Worm (Caenorhabditis elegans) whole organism, L4 larva: ENCODE measurements around the gene sar-1.

ENCODE experiments used
- F10B5.3 ChIP-seq: sonication (generic microtip); optimal IDR thresholded peaks from 2 replicates; lab custom pipeline; 2016; ENCODE audit warnings: mild to moderate bottlenecking, missing genetic modification characterization, missing compliant biosample characterization
- F44E2.7 ChIP-seq: fragments of 200-800 bp; sonication (Bioruptor generic); IDR thresholded peaks from 2 replicates; pipeline ENCODE4 v2.1.2; 2022; ENCODE audit warnings: missing genetic modification characterization, missing compliant biosample characterization
- F49E8.2 ChIP-seq: sonication (generic microtip); optimal IDR thresholded peaks from 2 replicates; lab custom pipeline; 2016; ENCODE audit warnings: missing compliant biosample characterization, mild to moderate bottlenecking, missing genetic modification characterization, borderline replicate concordance
- T26A8.4 ChIP-seq: fragments of 200-800 bp; sonication (Bioruptor generic); IDR thresholded peaks from 2 replicates; pipeline ENCODE4 v1.3.6; 2022; ENCODE audit warnings: missing genetic modification characterization, missing compliant biosample characterization
- ZK337.2 ChIP-seq: fragments of 200-800 bp; sonication (Bioruptor generic); IDR thresholded peaks from 2 replicates; pipeline ENCODE4 v1.3.6; 2022; ENCODE audit warnings: missing genetic modification reagents, missing genetic modification characterization, missing compliant biosample characterization
- ZK546.5 ChIP-seq, 2 experiments: sonication (generic microtip); optimal IDR thresholded peaks; 2 replicates each; lab custom pipeline; 2017; ENCODE audit warnings: missing biosample characterization in 2 of 2, missing genetic modification characterization in 2 of 2
- aha-1 ChIP-seq: fragments of 150-350 bp; peaks from one replicate; lab custom pipeline; 2014; ENCODE audit warnings: missing biosample characterization, missing genetic modification characterization
- aly-2 ChIP-seq: sonication (generic microtip); optimal IDR thresholded peaks from 2 replicates; lab custom pipeline; 2018; ENCODE audit warnings: missing biosample characterization, missing genetic modification characterization
- ama-1 ChIP-seq: fragments of 150-350 bp; optimal IDR thresholded peaks from 2 replicates; lab custom pipeline; 2014; ENCODE audit warnings: inconsistent platforms, mixed read lengths
- ceh-20 ChIP-seq: fragments of 200-800 bp; sonication (Bioruptor generic); IDR thresholded peaks from 2 replicates; pipeline ENCODE4 v1.3.6; 2022; ENCODE audit warnings: missing genetic modification reagents, missing genetic modification characterization, missing compliant biosample characterization
- ceh-28 ChIP-seq: fragments of 150-350 bp; optimal IDR thresholded peaks from 2 replicates; lab custom pipeline; 2014; ENCODE audit warnings: missing biosample characterization, missing genetic modification reagents, missing genetic modification characterization
- ceh-82 ChIP-seq: sonication (generic microtip); optimal IDR thresholded peaks from 2 replicates; lab custom pipeline; 2017; ENCODE audit warnings: missing biosample characterization, missing genetic modification characterization
- ces-1 ChIP-seq: fragments of 150-350 bp; sonication (generic microtip); optimal IDR thresholded peaks from 4 replicates; lab custom pipeline; 2014; ENCODE audit warnings: missing biosample characterization, missing genetic modification reagents, missing genetic modification characterization
- cey-2 ChIP-seq: sonication (generic microtip); optimal IDR thresholded peaks from 3 replicates; lab custom pipeline; 2017; ENCODE audit warnings: missing genetic modification characterization, mild to moderate bottlenecking, missing compliant biosample characterization, antibody characterized with exemption, borderline replicate concordance; ENCODE audit not compliant: insufficient read depth
- ctbp-1 ChIP-seq: fragments of 200-800 bp; sonication (Bioruptor generic); IDR thresholded peaks from 2 replicates; pipeline ENCODE4 v1.3.6; 2022; ENCODE audit warnings: missing genetic modification reagents, missing genetic modification characterization, missing compliant biosample characterization
- daf-12 ChIP-seq: fragments of 150-350 bp; optimal IDR thresholded peaks from 2 replicates; lab custom pipeline; 2014; ENCODE audit warnings: missing biosample characterization, missing genetic modification reagents, missing genetic modification characterization
- daf-16 ChIP-seq, 3 experiments: sonication (generic microtip); optimal IDR thresholded peaks; 2 replicates each; lab custom pipeline; 2016 to 2017; ENCODE audit warnings: missing genetic modification characterization in 3 of 3, missing genetic modification reagents in 3 of 3, mild to moderate bottlenecking in 2 of 3, missing compliant biosample characterization in 2 of 3, missing biosample characterization in 1 of 3, moderate library complexity in 1 of 3
- daf-19 ChIP-seq: fragments of 200-800 bp; sonication (Bioruptor generic); conservative IDR thresholded peaks from 2 replicates; pipeline ENCODE4 v1.3.6; 2022; ENCODE audit warnings: missing genetic modification characterization, missing compliant biosample characterization
- dmd-6 ChIP-seq: fragments of 200-800 bp; sonication (Bioruptor generic); IDR thresholded peaks from 2 replicates; pipeline ENCODE4 v1.3.6; 2022; ENCODE audit warnings: missing genetic modification reagents, missing genetic modification characterization, missing compliant biosample characterization
- dmd-8 ChIP-seq: fragments of 200-800 bp; sonication (Bioruptor generic); IDR thresholded peaks from 2 replicates; pipeline ENCODE4 v1.3.6; 2022; ENCODE audit warnings: missing genetic modification characterization, missing compliant biosample characterization
- dve-1 ChIP-seq: sonication (generic microtip); optimal IDR thresholded peaks from 2 replicates; lab custom pipeline; 2017; ENCODE audit warnings: antibody characterized with exemption, mild to moderate bottlenecking, missing genetic modification characterization, missing compliant biosample characterization; ENCODE audit not compliant: insufficient read depth
- egl-27 ChIP-seq: sonication (generic microtip); optimal IDR thresholded peaks from 3 replicates; lab custom pipeline; 2017; ENCODE audit warnings: missing biosample characterization, missing genetic modification reagents, missing genetic modification characterization
- egl-43 ChIP-seq: fragments of 200-800 bp; sonication (Bioruptor generic); IDR thresholded peaks from 2 replicates; pipeline ENCODE4 v1.3.6; 2022; ENCODE audit warnings: missing genetic modification reagents, missing genetic modification characterization, missing compliant biosample characterization
- fkh-10 ChIP-seq: fragments of 150-350 bp; optimal IDR thresholded peaks from 2 replicates; lab custom pipeline; 2014; ENCODE audit warnings: missing biosample characterization, missing genetic modification reagents, missing genetic modification characterization
- fos-1 ChIP-seq: fragments of 150-350 bp; optimal IDR thresholded peaks from 2 replicates; lab custom pipeline; 2014; ENCODE audit warnings: missing biosample characterization, missing genetic modification characterization
- hlh-11 ChIP-seq: fragments of 200-800 bp; sonication (Bioruptor generic); optimal IDR thresholded peaks from 2 replicates; lab custom pipeline; 2018; ENCODE audit warnings: mild to moderate bottlenecking, missing genetic modification characterization, missing compliant biosample characterization
- hmg-1.1 ChIP-seq: fragments of 200-800 bp; sonication (Bioruptor generic); IDR thresholded peaks from 2 replicates; pipeline ENCODE4 v1.3.6; 2022; ENCODE audit warnings: missing genetic modification reagents, missing genetic modification characterization, missing compliant biosample characterization
- lin-13 ChIP-seq: fragments of 150-350 bp; optimal IDR thresholded peaks from 2 replicates; lab custom pipeline; 2014; ENCODE audit warnings: missing biosample characterization, missing genetic modification reagents, missing genetic modification characterization
- lsy-2 ChIP-seq, 2 experiments: fragments of 150-350 bp in 1 of 2; sonication (generic microtip) in 1 of 2; optimal IDR thresholded peaks; 2 replicates each; lab custom pipeline; 2014 to 2017; ENCODE audit warnings: missing biosample characterization in 2 of 2, missing genetic modification characterization in 2 of 2
- mxl-3 ChIP-seq: fragments of 200-800 bp; sonication (Bioruptor generic); optimal IDR thresholded peaks from 2 replicates; lab custom pipeline; 2018; ENCODE audit warnings: mild to moderate bottlenecking, missing genetic modification characterization, missing compliant biosample characterization
- nhr-102 ChIP-seq: sonication (generic microtip); optimal IDR thresholded peaks from 2 replicates; lab custom pipeline; 2016; ENCODE audit warnings: mild to moderate bottlenecking, missing genetic modification characterization, moderate library complexity, missing compliant biosample characterization
- nhr-237 ChIP-seq: sonication (generic microtip); optimal IDR thresholded peaks from 2 replicates; lab custom pipeline; 2017; ENCODE audit warnings: missing biosample characterization, missing genetic modification characterization
- nhr-25 ChIP-seq: sonication (generic microtip); optimal IDR thresholded peaks from 2 replicates; lab custom pipeline; 2017; ENCODE audit warnings: missing genetic modification characterization, mild to moderate bottlenecking, missing compliant biosample characterization, antibody characterized with exemption, moderate library complexity, borderline replicate concordance; ENCODE audit not compliant: insufficient read depth
- nhr-28 ChIP-seq: fragments of 150-350 bp; optimal IDR thresholded peaks from 2 replicates; lab custom pipeline; 2014; ENCODE audit warnings: missing biosample characterization, missing genetic modification characterization
- nhr-48 ChIP-seq: sonication (generic microtip); optimal IDR thresholded peaks from 2 replicates; lab custom pipeline; 2016; ENCODE audit warnings: mild to moderate bottlenecking, missing genetic modification characterization, missing compliant biosample characterization
- nhr-77 ChIP-seq: fragments of 150-350 bp; optimal IDR thresholded peaks from 2 replicates; lab custom pipeline; 2014; ENCODE audit warnings: missing biosample characterization, missing genetic modification characterization
- pha-4 ChIP-seq, 2 experiments: fragments of 150-350 bp in 1 of 2; fragments of 200-800 bp in 1 of 2; sonication (Bioruptor generic) in 1 of 2; IDR thresholded peaks in 1 of 2; optimal IDR thresholded peaks in 1 of 2; 2 replicates each; pipeline versions ENCODE4 v1.3.6 to Lab custom; 2014 to 2022; ENCODE audit warnings: missing genetic modification characterization in 2 of 2, missing genetic modification reagents in 2 of 2, missing biosample characterization in 1 of 2, missing compliant biosample characterization in 1 of 2
- pqm-1 ChIP-seq: sonication (generic microtip); optimal IDR thresholded peaks from 2 replicates; lab custom pipeline; 2017; ENCODE audit warnings: missing biosample characterization, missing genetic modification characterization
- saeg-2 ChIP-seq: fragments of 200-800 bp; sonication (Bioruptor generic); IDR thresholded peaks from 2 replicates; pipeline ENCODE4 v1.3.6; 2022; ENCODE audit warnings: missing genetic modification reagents, missing genetic modification characterization, missing compliant biosample characterization
- set-16 ChIP-seq: fragments of 200-800 bp; sonication (Bioruptor generic); IDR thresholded peaks from 2 replicates; pipeline ENCODE4 v1.3.6; 2022; ENCODE audit warnings: missing genetic modification reagents, missing genetic modification characterization, missing compliant biosample characterization
- skn-1 ChIP-seq: fragments of 150-350 bp; optimal IDR thresholded peaks from 2 replicates; lab custom pipeline; 2014; ENCODE audit warnings: missing biosample characterization, missing genetic modification characterization
- snpc-1.2 ChIP-seq: fragments of 200-800 bp; sonication (Bioruptor generic); IDR thresholded peaks from 2 replicates; pipeline ENCODE4 v1.3.6; 2022; ENCODE audit warnings: missing genetic modification reagents, missing genetic modification characterization, missing compliant biosample characterization
- snpc-4 ChIP-seq: fragments of 150-350 bp; optimal IDR thresholded peaks from 2 replicates; lab custom pipeline; 2014; ENCODE audit warnings: missing biosample characterization, missing genetic modification characterization
- tag-97 ChIP-seq: fragments of 200-800 bp; sonication (Bioruptor generic); IDR thresholded peaks from 2 replicates; pipeline ENCODE4 v1.3.6; 2022; ENCODE audit warnings: missing genetic modification characterization, missing compliant biosample characterization
- unc-130 ChIP-seq: sonication (generic microtip); optimal IDR thresholded peaks from 2 replicates; lab custom pipeline; 2016; ENCODE audit warnings: missing genetic modification reagents, missing genetic modification characterization, missing compliant biosample characterization
- unc-62 ChIP-seq, 3 experiments: fragments of 150-350 bp in 1 of 3; sonication (generic microtip); optimal IDR thresholded peaks in 2 of 3; peaks in 1 of 3; 1 replicate in 1 of 3; 2 replicates in 2 of 3; lab custom pipeline; 2014 to 2017; ENCODE audit warnings: missing biosample characterization in 3 of 3, missing genetic modification characterization in 3 of 3, missing genetic modification reagents in 3 of 3, missing genotype in 1 of 3
- zag-1 ChIP-seq: fragments of 150-350 bp; optimal IDR thresholded peaks from 2 replicates; lab custom pipeline; 2014; ENCODE audit warnings: missing biosample characterization, missing genetic modification characterization
- zfp-2 ChIP-seq: sonication (generic microtip); optimal IDR thresholded peaks from 2 replicates; lab custom pipeline; 2016; ENCODE audit warnings: mild to moderate bottlenecking, missing genetic modification characterization, missing compliant biosample characterization
- zip-2 ChIP-seq: fragments of 150-350 bp; optimal IDR thresholded peaks from 2 replicates; lab custom pipeline; 2014; ENCODE audit warnings: missing biosample characterization, missing genetic modification characterization

sar-1 gene

DNA sequence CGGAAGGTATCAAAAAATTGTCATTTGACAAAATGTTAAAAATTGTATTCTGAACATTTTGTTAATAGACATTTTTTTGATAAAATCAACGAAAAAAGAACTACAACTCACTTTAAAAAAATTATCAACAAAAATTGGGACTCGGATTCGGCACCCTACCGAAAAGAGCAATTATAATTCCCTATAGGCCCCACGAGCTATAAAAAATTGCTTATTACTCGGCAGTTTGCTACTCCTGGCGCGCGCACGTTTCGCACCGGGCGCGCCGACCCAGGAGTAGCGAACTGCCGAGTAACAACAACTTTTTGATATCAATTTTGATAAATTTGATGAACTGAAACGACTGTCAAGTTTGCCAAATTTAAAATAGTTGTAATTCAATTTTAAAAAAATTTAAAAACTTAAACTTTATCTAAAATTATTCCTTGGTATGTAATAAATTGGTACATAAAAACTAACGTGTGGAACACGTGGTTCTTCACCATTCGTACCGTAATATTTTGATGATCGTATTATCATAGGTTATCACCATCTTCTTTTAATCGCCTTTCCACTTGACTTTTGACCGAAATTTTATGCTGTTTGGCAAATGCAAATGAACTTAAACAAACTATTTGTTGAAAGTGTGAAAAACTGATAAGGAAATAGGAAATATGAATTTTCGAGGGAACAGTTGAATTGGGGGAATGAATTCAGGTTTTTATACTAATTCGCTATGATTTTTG, 37.6 kb downstream of the sar-1 start:
- 0 out of 2 replicates have a peak, but pooled peaks have one; percentile 6 for TF ChIP-seq saeg-2 (GFP tag; lab: Robert Waterston, UW)
- no peak for TF ChIP-seq fkh-10
- no peak for TF ChIP-seq daf-16 (GFP tag; optimal IDR thresholded peaks at IDR 0.05; lab: Kevin White, UChicago)
- TF ChIP-seq daf-16 (tag; optimal IDR thresholded peaks at IDR 0.05; lab: Kevin White, UChicago): peak; percentile 47
- TF ChIP-seq ces-1 (GFP tag; lab: Kevin White, UChicago): no peak
- no peak for TF ChIP-seq egl-27 (tag; lab: Kevin White, UChicago)
- TF ChIP-seq daf-12 (tag; lab: Kevin White, UChicago): no peak
- no peak for TF ChIP-seq snpc-1.2 (GFP tag; lab: Robert Waterston, UW)
- TF ChIP-seq ceh-20 (GFP tag; lab: Robert Waterston, UW): no peak
- TF ChIP-seq ama-1 (lab: Kevin White, UChicago): peak; percentile 34
- peak; percentile 66 for TF ChIP-seq dve-1 (tag; lab: Kevin White, UChicago)
- peak; percentile 89 for TF ChIP-seq aha-1 (tag; lab: Kevin White, UChicago)
- TF ChIP-seq hlh-11: peak; percentile 17
- TF ChIP-seq tag-97 (GFP tag; lab: Robert Waterston, UW): no peak
- TF ChIP-seq ctbp-1 (GFP tag; lab: Robert Waterston, UW): no peak
- TF ChIP-seq set-16: no peak
- TF ChIP-seq aly-2 (tag; lab: Kevin White, UChicago): no peak
- peak; percentile 17 for TF ChIP-seq nhr-48 (tag; lab: Kevin White, UChicago)
- no peak for TF ChIP-seq skn-1 (tag; lab: Kevin White, UChicago)
- TF ChIP-seq T26A8.4 (GFP tag; lab: Robert Waterston, UW): no peak
- no peak for TF ChIP-seq lin-13 (GFP tag; lab: Kevin White, UChicago)
- TF ChIP-seq nhr-25: no peak
- no peak for TF ChIP-seq nhr-102 (tag; lab: Kevin White, UChicago)
- TF ChIP-seq egl-43 (GFP tag; lab: Robert Waterston, UW): no peak
- TF ChIP-seq fos-1: no peak
- no peak for TF ChIP-seq ceh-28 (tag; lab: Kevin White, UChicago)
- no peak for TF ChIP-seq nhr-77 (tag; lab: Kevin White, UChicago)
- TF ChIP-seq zfp-2: no peak
- no peak for TF ChIP-seq F44E2.7 (GFP tag; lab: Robert Waterston, UW)
- TF ChIP-seq ceh-82 (tag; lab: Kevin White, UChicago): no peak
- TF ChIP-seq unc-130: no peak
- no peak for TF ChIP-seq cey-2 (tag; lab: Kevin White, UChicago)
- no peak for TF ChIP-seq F49E8.2
- no peak for TF ChIP-seq F10B5.3 (tag; lab: Kevin White, UChicago)
- TF ChIP-seq nhr-28 (tag; lab: Kevin White, UChicago): peak; percentile 39
- TF ChIP-seq mxl-3 (GFP tag; lab: Kevin White, UChicago): peak; percentile 74
- TF ChIP-seq snpc-4: no peak
- no peak for TF ChIP-seq daf-19 (GFP tag; lab: Robert Waterston, UW)
- no peak for TF ChIP-seq zip-2 (tag; lab: Kevin White, UChicago)
- TF ChIP-seq ZK337.2 (GFP tag; lab: Robert Waterston, UW): no peak; the same call in 1 of the 2 replicates
- TF ChIP-seq nhr-237 (tag; lab: Kevin White, UChicago): no peak
- TF ChIP-seq lsy-2 (tag; optimal IDR thresholded peaks at IDR 0.05; lab: Kevin White, UChicago): peak in 1 of 2 experiments; percentile 5
- no peak for TF ChIP-seq dmd-8 (GFP tag; lab: Robert Waterston, UW)
- no peak for TF ChIP-seq hmg-1.1 (GFP tag; lab: Robert Waterston, UW)
- peak; percentile 24 for TF ChIP-seq pqm-1
- TF ChIP-seq zag-1 (tag; lab: Kevin White, UChicago): no peak
- 0 out of 2 replicates have a peak, but pooled peaks have one; percentile 13 for TF ChIP-seq dmd-6
- TF ChIP-seq pha-4 (GFP tag; IDR thresholded peaks at IDR 0.05; lab: Robert Waterston, UW): peak; percentile 22; the same call in 1 of the 2 replicates
- TF ChIP-seq pha-4 (tag; optimal IDR thresholded peaks at IDR 0.05; lab: Kevin White, UChicago): no peak
- no peak for TF ChIP-seq ZK546.5 (tag; optimal IDR thresholded peaks at IDR 0.05; lab: Kevin White, UChicago)
- TF ChIP-seq unc-62 (GFP tag; optimal IDR thresholded peaks at IDR 0.05 in 1 of 2; lab: Kevin White, UChicago): no peak
- TF ChIP-seq unc-62 (tag; optimal IDR thresholded peaks at IDR 0.05; lab: Kevin White, UChicago): no peak
